Fruit fly (Drosophila melanogaster) whole organism, embryonic: ENCODE results near the gene fz4.

Experiments
- ATbp ChIP-seq: fragments of 200-800 bp; sonication (Bioruptor generic); optimal IDR thresholded peaks from 2 replicates; lab custom pipeline; 2017; ENCODE audit warnings: missing biosample characterization, mild to moderate bottlenecking, missing genetic modification characterization, missing genetic modification reagents
- BEAF-32 ChIP-seq: fragments of 200-800 bp; sonication (Bioruptor generic); optimal IDR thresholded peaks from 3 replicates; lab custom pipeline; 2017; ENCODE audit warnings: missing biosample characterization, missing genetic modification characterization, mild to moderate bottlenecking, moderate library complexity, missing genetic modification reagents
- CG10565 ChIP-seq: fragments of 200-800 bp; sonication (Bioruptor generic); optimal IDR thresholded peaks from 3 replicates; lab custom pipeline; 2016; ENCODE audit warnings: missing biosample characterization, mild to moderate bottlenecking, missing genetic modification characterization
- CG10959 ChIP-seq: fragments of 200-800 bp; sonication (Bioruptor generic); IDR thresholded peaks from 2 replicates; pipeline ENCODE4 v1.3.6; 2022; ENCODE audit warnings: missing biosample characterization, missing genetic modification characterization
- CG15011 ChIP-seq: fragments of 200-800 bp; sonication (Bioruptor generic); optimal IDR thresholded peaks from 3 replicates; lab custom pipeline; 2018; ENCODE audit warnings: missing biosample characterization, mild to moderate bottlenecking, missing genetic modification characterization
- CG16863 ChIP-seq: fragments of 200-800 bp; sonication (Bioruptor generic); optimal IDR thresholded peaks from 3 replicates; lab custom pipeline; 2016; ENCODE audit warnings: missing biosample characterization, missing genetic modification characterization
- CG2120 ChIP-seq: fragments of 200-800 bp; sonication (Bioruptor generic); optimal IDR thresholded peaks from 3 replicates; lab custom pipeline; 2016; ENCODE audit warnings: missing biosample characterization, missing genetic modification characterization
- CG2678 ChIP-seq: fragments of 200-800 bp; sonication (Bioruptor generic); optimal IDR thresholded peaks from 3 replicates; lab custom pipeline; 2019; ENCODE audit warnings: missing biosample characterization, mild to moderate bottlenecking, missing genetic modification characterization, moderate library complexity
- CG2712 ChIP-seq: fragments of 200-800 bp; optimal IDR thresholded peaks from 3 replicates; lab custom pipeline; 2019; ENCODE audit warnings: missing biosample characterization, mild to moderate bottlenecking, missing genetic modification characterization, moderate library complexity
- CG31365 ChIP-seq: fragments of 200-800 bp; sonication (Bioruptor generic); optimal IDR thresholded peaks from 2 replicates; lab custom pipeline; 2018; ENCODE audit warnings: missing biosample characterization, mild to moderate bottlenecking, missing genetic modification characterization
- CG34376 ChIP-seq: fragments of 200-800 bp; sonication (Bioruptor generic); optimal IDR thresholded peaks from 2 replicates; lab custom pipeline; 2018; ENCODE audit warnings: missing biosample characterization, mild to moderate bottlenecking, missing genetic modification characterization
- CG3995 ChIP-seq: fragments of 200-800 bp; sonication (Bioruptor generic); optimal IDR thresholded peaks from 3 replicates; lab custom pipeline; 2016; ENCODE audit warnings: missing biosample characterization, missing genetic modification characterization
- CG4820 ChIP-seq: fragments of 200-800 bp; sonication (Bioruptor generic); optimal IDR thresholded peaks from 3 replicates; lab custom pipeline; 2016; ENCODE audit warnings: missing biosample characterization, missing genetic modification characterization
- CG4854 ChIP-seq: fragments of 200-800 bp; sonication (Bioruptor generic); optimal IDR thresholded peaks from 2 replicates; lab custom pipeline; 2016; ENCODE audit warnings: missing biosample characterization, missing genetic modification characterization, inconsistent platforms
- CG6272 ChIP-seq: fragments of 200-800 bp; sonication (Bioruptor generic); IDR thresholded peaks from 2 replicates; pipeline ENCODE4 v1.3.6; 2022; ENCODE audit warnings: missing biosample characterization, missing genetic modification characterization
- CG9797 ChIP-seq: fragments of 200-800 bp; sonication (Bioruptor generic); optimal IDR thresholded peaks from 3 replicates; lab custom pipeline; 2018; ENCODE audit warnings: missing biosample characterization, mild to moderate bottlenecking, missing genetic modification characterization
- CG9932 ChIP-seq: fragments of 200-800 bp; sonication (Bioruptor generic); IDR thresholded peaks from 2 replicates; pipeline ENCODE4 v1.3.6; 2022; ENCODE audit warnings: missing biosample characterization, missing genetic modification characterization
- CHES-1-like ChIP-seq: fragments of 200-800 bp; sonication (Bioruptor generic); optimal IDR thresholded peaks from 2 replicates; lab custom pipeline; 2016; ENCODE audit warnings: missing biosample characterization, missing genetic modification characterization
- CTCF ChIP-seq: fragments of 200-800 bp; sonication (Bioruptor generic); optimal IDR thresholded peaks from 2 replicates; lab custom pipeline; 2017; ENCODE audit warnings: missing biosample characterization, mild to moderate bottlenecking, missing genetic modification characterization, moderate library complexity
- CrebB ChIP-seq: fragments of 200-800 bp; sonication (Bioruptor generic); optimal IDR thresholded peaks from 3 replicates; lab custom pipeline; 2018; ENCODE audit warnings: missing biosample characterization, mild to moderate bottlenecking, missing genetic modification characterization
- Dip2 ChIP-seq: fragments of 200-800 bp; sonication (Bioruptor generic); IDR thresholded peaks from 2 replicates; pipeline ENCODE4 v1.3.6; 2022; ENCODE audit warnings: missing biosample characterization, missing genetic modification characterization
- Hey ChIP-seq: fragments of 200-800 bp; sonication (Bioruptor generic); optimal IDR thresholded peaks from 3 replicates; lab custom pipeline; 2018; ENCODE audit warnings: missing biosample characterization, mild to moderate bottlenecking, missing genetic modification characterization
- Hr3 ChIP-seq: fragments of 200-800 bp; sonication (Bioruptor generic); optimal IDR thresholded peaks from 3 replicates; lab custom pipeline; 2016; ENCODE audit warnings: missing biosample characterization, missing genetic modification characterization
- Hr39 ChIP-seq: fragments of >200 bp; optimal IDR thresholded peaks from 2 replicates; lab custom pipeline; 2017
- Hr51 ChIP-seq, 2 experiments: fragments of 200-800 bp; sonication (Bioruptor generic); optimal IDR thresholded peaks; 2 replicates in 1 of 2; 3 replicates in 1 of 2; lab custom pipeline; 2016 to 2018; ENCODE audit warnings: missing biosample characterization in 2 of 2, missing genetic modification characterization in 2 of 2, mild to moderate bottlenecking in 1 of 2, moderate library complexity in 1 of 2
- Meics ChIP-seq: fragments of 200-800 bp; sonication (Bioruptor generic); optimal IDR thresholded peaks from 2 replicates; lab custom pipeline; 2017; ENCODE audit warnings: missing biosample characterization, mild to moderate bottlenecking, missing genetic modification characterization
- Nf-YB ChIP-seq: fragments of 200-800 bp; sonication (Bioruptor generic); optimal IDR thresholded peaks from 3 replicates; lab custom pipeline; 2019; ENCODE audit warnings: missing biosample characterization, mild to moderate bottlenecking, missing genetic modification characterization, moderate library complexity
- Nf-YC ChIP-seq: fragments of 200-800 bp; optimal IDR thresholded peaks from 3 replicates; lab custom pipeline; 2019; ENCODE audit warnings: missing biosample characterization, mild to moderate bottlenecking, missing genetic modification characterization, moderate library complexity
- NfI ChIP-seq: fragments of 200-800 bp; sonication (Bioruptor generic); optimal IDR thresholded peaks from 3 replicates; lab custom pipeline; 2018; ENCODE audit warnings: missing biosample characterization, mild to moderate bottlenecking, missing genetic modification characterization, moderate library complexity
- al ChIP-seq: fragments of 200-800 bp; sonication (Bioruptor generic); IDR thresholded peaks from 2 replicates; pipeline ENCODE4 v1.3.6; 2022; ENCODE audit warnings: missing biosample characterization, missing genetic modification characterization
- aop ChIP-seq: fragments of 200-800 bp; sonication (Bioruptor generic); IDR thresholded peaks from 2 replicates; pipeline ENCODE4 v1.3.6; 2022; ENCODE audit warnings: missing biosample characterization, missing genetic modification characterization
- crol ChIP-seq: fragments of 200-800 bp; sonication (Bioruptor generic); IDR thresholded peaks from 2 replicates; pipeline ENCODE4 v1.3.6; 2022; ENCODE audit warnings: missing biosample characterization, missing genetic modification characterization
- crp ChIP-seq, 2 experiments: fragments of 200-800 bp; sonication (Bioruptor generic); optimal IDR thresholded peaks; 2 replicates in 1 of 2; 3 replicates in 1 of 2; lab custom pipeline; 2017; ENCODE audit warnings: missing biosample characterization in 2 of 2, missing genetic modification characterization in 2 of 2, mild to moderate bottlenecking in 1 of 2, moderate library complexity in 1 of 2
- dmrt11E ChIP-seq: fragments of 200-800 bp; sonication (Bioruptor generic); optimal IDR thresholded peaks from 3 replicates; lab custom pipeline; 2018; ENCODE audit warnings: missing biosample characterization, mild to moderate bottlenecking, missing genetic modification characterization, moderate library complexity
- dpn ChIP-seq, 2 experiments: fragments of 200-800 bp; sonication (Bioruptor generic); optimal IDR thresholded peaks; 3 replicates each; lab custom pipeline; 2016; ENCODE audit warnings: missing biosample characterization in 2 of 2, missing genetic modification characterization in 2 of 2
- dysf ChIP-seq: fragments of 200-800 bp; sonication (Bioruptor generic); IDR thresholded peaks from 3 replicates; pipeline ENCODE4 v1.3.6; 2022; ENCODE audit warnings: missing biosample characterization, missing genetic modification characterization
- fd96Cb ChIP-seq: fragments of 200-800 bp; sonication (Bioruptor generic); optimal IDR thresholded peaks from 2 replicates; lab custom pipeline; 2018; ENCODE audit warnings: missing biosample characterization, mild to moderate bottlenecking, missing genetic modification characterization, moderate library complexity
- grau ChIP-seq: fragments of 200-800 bp; optimal IDR thresholded peaks from 3 replicates; lab custom pipeline; 2019; ENCODE audit warnings: missing biosample characterization, mild to moderate bottlenecking, missing genetic modification characterization, moderate library complexity
- hkb ChIP-seq, 2 experiments: fragments of 200-800 bp in 1 of 2; fragments of >200 bp in 1 of 2; sonication (Bioruptor generic) in 1 of 2; IDR thresholded peaks in 1 of 2; optimal IDR thresholded peaks in 1 of 2; 2 replicates each; pipeline versions ENCODE4 v1.3.6 to Lab custom; 2017 to 2022; ENCODE audit warnings: missing biosample characterization in 1 of 2, missing genetic modification characterization in 1 of 2
- jing ChIP-seq: fragments of 200-800 bp; sonication (Bioruptor generic); optimal IDR thresholded peaks from 2 replicates; lab custom pipeline; 2018; ENCODE audit warnings: missing biosample characterization, mild to moderate bottlenecking, missing genetic modification characterization
- kni ChIP-seq: fragments of 200-800 bp; sonication (Bioruptor generic); optimal IDR thresholded peaks from 3 replicates; lab custom pipeline; 2017; ENCODE audit warnings: mild to moderate bottlenecking, missing biosample characterization, missing genetic modification reagents, missing genetic modification characterization
- lbe ChIP-seq: fragments of 200-800 bp; sonication (Bioruptor generic); optimal IDR thresholded peaks from 2 replicates; lab custom pipeline; 2016; ENCODE audit warnings: missing biosample characterization, mild to moderate bottlenecking, missing genetic modification characterization
- lmd ChIP-seq: fragments of 200-800 bp; sonication (Bioruptor generic); IDR thresholded peaks from 2 replicates; pipeline ENCODE4 v1.3.6; 2022; ENCODE audit warnings: missing biosample characterization, missing genetic modification characterization
- mam ChIP-seq: fragments of 200-800 bp; sonication (Bioruptor generic); optimal IDR thresholded peaks from 3 replicates; lab custom pipeline; 2016; ENCODE audit warnings: missing biosample characterization, missing genetic modification characterization
- nmo ChIP-seq: fragments of 200-800 bp; sonication (Bioruptor generic); optimal IDR thresholded peaks from 2 replicates; lab custom pipeline; 2018; ENCODE audit warnings: missing biosample characterization, mild to moderate bottlenecking, missing genetic modification characterization, moderate library complexity
- odd ChIP-seq: fragments of 200-800 bp; sonication (Bioruptor generic); optimal IDR thresholded peaks from 2 replicates; lab custom pipeline; 2017; ENCODE audit warnings: missing biosample characterization, mild to moderate bottlenecking, missing genetic modification characterization
- prd ChIP-seq, 3 experiments: fragments of >200 bp in 2 of 3; fragments of 200-800 bp in 1 of 3; sonication (Bioruptor generic) in 1 of 3; optimal IDR thresholded peaks in 2 of 3; IDR thresholded peaks in 1 of 3; 2 replicates in 2 of 3; 3 replicates in 1 of 3; pipeline versions ENCODE4 v1.3.6 to Lab custom; 2017 to 2022; ENCODE audit warnings: missing biosample characterization in 1 of 3, missing genetic modification characterization in 1 of 3
- ranshi ChIP-seq: fragments of 200-800 bp; sonication (Bioruptor generic); IDR thresholded peaks from 2 replicates; pipeline ENCODE4 v1.3.6; 2022; ENCODE audit warnings: missing biosample characterization, missing genetic modification characterization
- repo ChIP-seq: fragments of 200-800 bp; sonication (Bioruptor generic); optimal IDR thresholded peaks from 2 replicates; lab custom pipeline; 2016; ENCODE audit warnings: missing biosample characterization, missing genetic modification characterization
- sens ChIP-seq: fragments of 200-800 bp; sonication (Bioruptor generic); peaks from one replicate; lab custom pipeline; 2016; ENCODE audit warnings: missing biosample characterization, missing genetic modification characterization
- trh ChIP-seq: fragments of 200-800 bp; sonication (Bioruptor generic); optimal IDR thresholded peaks from 2 replicates; lab custom pipeline; 2016; ENCODE audit warnings: missing biosample characterization, missing genetic modification characterization

fz4 gene

dm6 chrX:7067248-7067647, 42.9 kb downstream of the fz4 start (continued):
- TF ChIP-seq CG2678 (tag; lab: Kevin White, UChicago) = peak; percentile 35
- no peak for TF ChIP-seq jing (GFP tag; lab: Kevin White, UChicago)
- TF ChIP-seq Hr3 (GFP tag; lab: Kevin White, UChicago) = no peak
- TF ChIP-seq crol (GFP tag; lab: Robert Waterston, UW) = no peak
- no peak for TF ChIP-seq CG4820
- peak; percentile 47 for TF ChIP-seq grau (tag; lab: Kevin White, UChicago)
- peak; percentile 59 for TF ChIP-seq CG9932 (GFP tag; lab: Robert Waterston, UW)
- TF ChIP-seq ranshi = no peak
- TF ChIP-seq lmd (GFP tag; lab: Robert Waterston, UW) = peak; percentile 20; the same call in 1 of the 2 replicates
- TF ChIP-seq nmo (GFP tag; lab: Kevin White, UChicago) = peak; percentile 29
- no peak for TF ChIP-seq CG4854
- no peak for TF ChIP-seq Hr39 (lab: Kevin White, UChicago)
- TF ChIP-seq CrebB (tag; lab: Kevin White, UChicago) = no peak
- TF ChIP-seq CTCF (GFP tag; lab: Kevin White, UChicago) = no peak
- TF ChIP-seq ATbp (GFP tag; lab: Kevin White, UChicago) = no peak
- TF ChIP-seq CG34376 = peak; percentile 12
- no peak for TF ChIP-seq fd96Cb (tag; lab: Kevin White, UChicago)
- TF ChIP-seq CG2712 (tag; lab: Kevin White, UChicago) = no peak
- TF ChIP-seq BEAF-32 (GFP tag; lab: Kevin White, UChicago) = no peak
- no peak for TF ChIP-seq CG9797 (GFP tag; lab: Kevin White, UChicago)
- no peak for TF ChIP-seq repo (GFP tag; lab: Kevin White, UChicago)
- no peak for TF ChIP-seq dpn (GFP tag; optimal IDR thresholded peaks at IDR 0.05; lab: Kevin White, UChicago)
- TF ChIP-seq dmrt11E = no peak
- no peak for TF ChIP-seq trh
- TF ChIP-seq kni (GFP tag; lab: Kevin White, UChicago) = no peak
- TF ChIP-seq prd (optimal IDR thresholded peaks at IDR 0.05; lab: Kevin White, UChicago) = no peak
- no peak for TF ChIP-seq prd (GFP tag; IDR thresholded peaks at IDR 0.05; lab: Robert Waterston, UW)
- no peak for TF ChIP-seq Nf-YC (tag; lab: Kevin White, UChicago)
- TF ChIP-seq Dip2 (GFP tag; lab: Robert Waterston, UW) = no peak
- no peak for TF ChIP-seq CG10959
- TF ChIP-seq CHES-1-like (GFP tag; lab: Kevin White, UChicago) = no peak
- TF ChIP-seq al (GFP tag; lab: Robert Waterston, UW) = peak; percentile 51
- no peak for TF ChIP-seq odd
- TF ChIP-seq Hr51 (GFP tag; optimal IDR thresholded peaks at IDR 0.05; lab: Kevin White, UChicago) = no peak
- no peak for TF ChIP-seq aop (GFP tag; lab: Robert Waterston, UW)
- TF ChIP-seq Nf-YB (GFP tag; lab: Kevin White, UChicago) = no peak
- no peak for TF ChIP-seq CG6272 (GFP tag; lab: Robert Waterston, UW)
- TF ChIP-seq mam (GFP tag; lab: Kevin White, UChicago) = no peak
- TF ChIP-seq CG3995 (GFP tag; lab: Kevin White, UChicago) = no peak
- no peak for TF ChIP-seq CG16863 (GFP tag; lab: Kevin White, UChicago)
- TF ChIP-seq CG15011 (GFP tag; lab: Kevin White, UChicago) = no peak
- TF ChIP-seq sens (GFP tag; lab: Kevin White, UChicago) = peak; percentile 30
- TF ChIP-seq Meics = peak; percentile 33
- TF ChIP-seq CG10565 (GFP tag; lab: Kevin White, UChicago) = no peak
- no peak for TF ChIP-seq hkb (optimal IDR thresholded peaks at IDR 0.05; lab: Kevin White, UChicago)
- TF ChIP-seq hkb (GFP tag; IDR thresholded peaks at IDR 0.05; lab: Robert Waterston, UW) = no peak
- peak; percentile 44 for TF ChIP-seq CG2120 (GFP tag; lab: Kevin White, UChicago)
- TF ChIP-seq Hey (tag; lab: Kevin White, UChicago) = no peak
- no peak for TF ChIP-seq CG31365 (tag; lab: Kevin White, UChicago)
- no peak for TF ChIP-seq NfI (GFP tag; lab: Kevin White, UChicago)
- peak; percentile 36; the same call in 1 of the 3 replicates for TF ChIP-seq dysf (GFP tag; lab: Robert Waterston, UW)
- peak; percentile 14 for TF ChIP-seq lbe
- no peak for TF ChIP-seq crp (GFP tag; optimal IDR thresholded peaks at IDR 0.05; lab: Kevin White, UChicago)
